Worm (Caenorhabditis elegans): ENCODE results near the gene K01A11.1.

K01A11.1 gene

DNA sequence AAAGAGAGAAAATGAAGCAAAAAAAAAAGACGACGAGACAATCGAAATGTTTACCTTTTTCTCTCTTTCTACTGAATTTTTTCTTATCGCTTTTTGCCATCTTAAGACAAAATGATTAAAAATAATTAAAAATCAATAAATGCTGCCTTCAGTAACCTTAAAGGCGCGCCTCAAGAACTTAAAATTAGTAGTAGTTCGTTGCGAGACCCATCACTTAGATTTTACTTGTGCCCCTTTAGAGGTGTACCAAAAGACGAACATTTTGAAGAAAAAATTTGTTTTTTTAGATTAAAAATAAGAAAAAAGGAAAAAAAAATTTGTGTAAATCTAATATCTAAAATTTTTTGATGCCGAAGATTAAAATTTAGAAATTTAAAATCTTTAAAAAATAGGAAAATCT is 39.7 kb upstream of the K01A11.1 start:
- TF ChIP-seq B0261.1 (tag; optimal IDR thresholded peaks at IDR 0.05), result no peak
- TF ChIP-seq lsl-1 (GFP tag; optimal IDR thresholded peaks at IDR 0.05), result peak; percentile 90
- peak; percentile 31; the same call in 1 of the 2 replicates for TF ChIP-seq D2030.7 (GFP tag; IDR thresholded peaks at IDR 0.05)
- peak; percentile 48 for TF ChIP-seq him-1 (tag; optimal IDR thresholded peaks at IDR 0.05)
- peak; percentile 81 for TF ChIP-seq madf-6 (GFP tag; IDR thresholded peaks at IDR 0.05)
- TF ChIP-seq ztf-26 (tag; optimal IDR thresholded peaks at IDR 0.05), result no peak
- peak; percentile 74 for TF ChIP-seq xnd-1 (tag; optimal IDR thresholded peaks at IDR 0.05)
- TF ChIP-seq sea-2 (GFP tag; IDR thresholded peaks at IDR 0.05), result no peak
- TF ChIP-seq F33H1.4 (GFP tag; IDR thresholded peaks at IDR 0.05), result peak; percentile 86
- peak; percentile 58 for TF ChIP-seq efl-1 (GFP tag; optimal IDR thresholded peaks at IDR 0.05)
- peak; percentile 70 for TF ChIP-seq madf-8 (GFP tag; conservative IDR thresholded peaks at IDR 0.05)
- TF ChIP-seq snpc-3.4 (tag; optimal IDR thresholded peaks at IDR 0.05), result peak; percentile 30

DNA sequence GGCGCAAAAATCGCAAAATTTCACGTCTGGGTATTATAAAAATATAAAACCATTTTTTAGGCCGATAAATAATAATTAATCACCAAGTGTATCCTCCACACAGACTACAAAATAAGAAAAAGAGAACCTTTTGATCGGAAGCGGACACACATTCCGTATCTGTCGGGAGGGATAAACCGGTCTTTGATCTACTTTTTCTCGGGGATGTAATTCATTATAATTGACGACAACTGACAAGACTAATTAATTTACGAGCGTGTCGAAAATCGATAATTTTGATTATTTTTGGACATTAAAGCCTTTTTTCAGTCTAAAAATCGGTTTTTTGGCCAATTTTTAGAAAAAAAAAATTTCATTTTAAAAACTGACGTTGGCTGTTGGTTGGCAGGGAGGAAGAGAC is 39.1 kb upstream of the K01A11.1 start:
- TF ChIP-seq tlf-1 (GFP tag; optimal IDR thresholded peaks at IDR 0.05), result no peak
- TF ChIP-seq sdz-38 (tag; optimal IDR thresholded peaks at IDR 0.05), result no peak
- no peak for TF ChIP-seq F52B5.7 (tag; optimal IDR thresholded peaks at IDR 0.05)
- no peak for TF ChIP-seq madf-3 (GFP tag; IDR thresholded peaks at IDR 0.05)
- TF ChIP-seq B0019.2 (GFP tag; conservative IDR thresholded peaks at IDR 0.05), result no peak
- no peak for TF ChIP-seq cebp-2 (GFP tag; IDR thresholded peaks at IDR 0.05)

DNA sequence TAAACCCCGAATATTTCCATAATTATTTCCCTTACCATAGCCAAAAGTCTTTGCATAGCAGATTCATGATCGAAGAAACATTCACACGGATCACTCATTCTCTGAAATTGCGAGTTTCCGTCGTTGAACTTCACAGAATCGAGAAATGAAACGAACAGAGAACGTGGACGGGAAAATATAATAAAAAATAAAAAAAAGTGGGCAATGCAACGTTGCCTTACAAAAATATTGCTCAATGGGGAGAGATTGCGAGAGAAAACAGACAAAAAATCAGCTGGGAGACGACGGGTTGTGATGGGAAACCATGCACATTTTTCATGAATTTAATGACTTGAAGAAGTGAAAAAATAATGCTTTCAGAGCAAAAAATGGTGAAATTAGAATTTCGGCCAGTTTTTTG is 38.4 kb upstream of the K01A11.1 start, which contains the start of gene smim-14:
Gene smim-14 (minus strand): TSS at position 101 of the 400 bp plus-strand sequence.
- no peak for TF ChIP-seq aptf-2 (GFP tag; conservative IDR thresholded peaks at IDR 0.05)
- TF ChIP-seq Y53F4B.3 (GFP tag; IDR thresholded peaks at IDR 0.05), result no peak
- TF ChIP-seq mxl-1 (tag; optimal IDR thresholded peaks at IDR 0.05), result no peak
- no peak for TF ChIP-seq tbx-9 (tag; optimal IDR thresholded peaks at IDR 0.05; ENCODE audit: borderline replicate concordance)
- TF ChIP-seq F57C9.4 (tag; optimal IDR thresholded peaks at IDR 0.05), result no peak
- no peak for TF ChIP-seq hlh-26 (GFP tag; conservative IDR thresholded peaks at IDR 0.05)

DNA sequence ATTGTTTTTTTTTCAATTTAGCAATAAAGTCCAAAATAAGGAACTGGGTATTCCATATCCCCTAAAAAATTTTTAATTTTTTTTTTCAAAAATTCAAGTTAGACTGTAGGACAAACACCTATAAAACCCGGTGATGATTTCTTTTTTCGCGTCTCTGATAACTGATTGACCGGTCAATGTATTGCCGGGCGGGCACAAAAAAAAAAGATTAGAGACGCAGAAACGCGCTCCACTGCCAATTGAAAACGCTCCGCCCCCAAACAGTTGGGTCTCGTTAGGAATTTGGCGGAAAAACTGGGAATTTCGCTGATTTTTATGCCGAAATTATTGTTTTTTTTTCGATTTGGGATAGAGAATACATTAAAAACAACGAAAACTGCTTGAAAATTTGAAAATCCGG is 37.1 kb upstream of the K01A11.1 start:
- TF ChIP-seq mcd-1 (GFP tag; IDR thresholded peaks at IDR 0.05), result no peak
- TF ChIP-seq cebp-1 (GFP tag; IDR thresholded peaks at IDR 0.05), result no peak
- peak; percentile 13 for TF ChIP-seq cebp-1 (tag; optimal IDR thresholded peaks at IDR 0.05)
- TF ChIP-seq nhr-80 (tag; optimal IDR thresholded peaks at IDR 0.05), result peak; percentile 52

DNA sequence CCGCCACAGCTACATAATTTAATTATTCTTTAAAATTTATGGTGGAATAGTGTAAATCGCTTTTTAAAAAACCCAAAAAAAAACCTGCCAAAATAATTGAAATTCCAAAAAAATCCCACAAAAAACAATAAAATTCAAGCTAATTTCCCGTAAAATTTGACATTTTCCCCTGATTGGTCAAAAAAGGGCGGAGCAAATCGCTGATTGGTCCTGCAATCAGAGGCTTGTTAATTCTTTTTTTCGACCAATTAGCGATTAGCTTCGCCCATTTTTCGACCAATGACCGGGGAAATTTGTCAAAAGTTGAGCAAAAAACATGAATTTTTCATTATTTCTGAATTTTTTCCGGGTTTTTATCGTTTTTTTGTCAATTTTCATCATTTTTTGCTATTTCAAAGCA is 35.7 kb upstream of the K01A11.1 start:
- no peak for TF ChIP-seq sdz-38 (tag; optimal IDR thresholded peaks at IDR 0.05)
- TF ChIP-seq ceh-100 (GFP tag; IDR thresholded peaks at IDR 0.05), result no peak
- no peak for TF ChIP-seq madf-6 (GFP tag; IDR thresholded peaks at IDR 0.05)
- TF ChIP-seq nfyb-1 (GFP tag; IDR thresholded peaks at IDR 0.05), result peak; percentile 73
- TF ChIP-seq ceh-40 (GFP tag; IDR thresholded peaks at IDR 0.05), result no peak
- TF ChIP-seq let-607 (tag; optimal IDR thresholded peaks at IDR 0.05), result no peak
- no peak for TF ChIP-seq chd-7 (tag; optimal IDR thresholded peaks at IDR 0.05)
